Fruit fly (Drosophila melanogaster): ENCODE measurements around the gene CG42249.
A peak's percentile ranks its signal among the peaks of the same experiment; 100 is the strongest.

Gene CG42249

DNA sequence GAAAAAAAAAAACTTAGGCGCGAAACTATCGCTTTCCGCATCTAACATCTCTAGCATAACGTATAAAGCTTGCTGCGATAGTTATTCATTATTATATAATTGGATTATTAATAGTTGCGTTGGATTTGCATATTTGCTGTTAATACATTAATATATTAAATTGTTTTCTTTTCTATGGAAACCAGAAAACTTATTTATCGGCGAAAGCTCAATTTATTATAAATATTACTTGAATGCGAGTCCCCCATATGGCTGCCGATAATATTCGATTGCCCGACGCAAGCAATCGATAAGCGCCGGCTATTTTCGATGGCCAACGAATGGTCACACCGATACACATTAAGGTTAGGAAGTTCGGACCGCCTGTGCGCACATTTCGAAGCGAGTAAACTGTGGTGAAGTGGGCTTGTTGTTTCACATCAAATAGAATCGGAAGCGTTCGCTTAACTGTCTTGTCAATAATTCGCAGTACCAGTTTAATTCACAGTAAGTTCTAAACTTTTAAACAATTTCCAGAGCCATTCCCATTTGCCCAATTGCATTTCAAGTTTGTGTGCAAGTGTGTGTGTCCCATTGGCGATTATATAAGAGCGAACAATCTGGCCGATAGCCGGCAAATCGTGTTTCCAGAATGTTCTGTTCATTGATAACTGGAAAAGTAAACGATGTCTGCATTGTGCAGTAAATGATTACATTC is 12.2 kb downstream of the CG42249 start, which contains the start of gene Hsp60A (continued):
- TF ChIP-seq HmgZ (tag; optimal IDR thresholded peaks at IDR 0.05) (peak; percentile 10), schlank (tag; optimal IDR thresholded peaks at IDR 0.05) (no peak), CG10979 (tag; optimal IDR thresholded peaks at IDR 0.05) (peak; percentile 31), ato (GFP tag; IDR thresholded peaks at IDR 0.05; ENCODE audit: partially characterized antibody) (peak; percentile 55; the same call in 1 of the 2 replicates), bbx (GFP tag; IDR thresholded peaks at IDR 0.05; ENCODE audit: partially characterized antibody) (peak; percentile 72), unc-4 (GFP tag; IDR thresholded peaks at IDR 0.05; ENCODE audit: partially characterized antibody) (peak; percentile 84), Camta (GFP tag; optimal IDR thresholded peaks at IDR 0.05) (no peak), ham (GFP tag; IDR thresholded peaks at IDR 0.05) (no peak), Vsx1 (GFP tag; optimal IDR thresholded peaks at IDR 0.05) (no peak), BEAF-32 (GFP tag; optimal IDR thresholded peaks at IDR 0.05) (peak; percentile 86), cato (GFP tag; optimal IDR thresholded peaks at IDR 0.05; ENCODE audit: borderline replicate concordance) (no peak), Xbp1 (GFP tag; optimal IDR thresholded peaks at IDR 0.05) (peak; percentile 59), CG8924 (tag; optimal IDR thresholded peaks at IDR 0.05) (peak; percentile 33), Poxn (GFP tag; IDR thresholded peaks at IDR 0.05) (no peak), CG12104 (GFP tag; optimal IDR thresholded peaks at IDR 0.05) (peak; percentile 26), CG4424 (GFP tag; optimal IDR thresholded peaks at IDR 0.05) (peak; percentile 34), CG17186 (GFP tag; optimal IDR thresholded peaks at IDR 0.05) (peak; percentile 12), CG13775 (GFP tag; optimal IDR thresholded peaks at IDR 0.05) (peak; percentile 48), CG8089 (GFP tag; optimal IDR thresholded peaks at IDR 0.05) (no peak), CG17568 (GFP tag; optimal IDR thresholded peaks at IDR 0.05) (no peak), ERR (GFP tag; optimal IDR thresholded peaks at IDR 0.05) (no peak), Dp (GFP tag; optimal IDR thresholded peaks at IDR 0.05) (peak; percentile 85), Trl (optimal IDR thresholded peaks at IDR 0.05) (no peak), Trl (GFP tag; optimal IDR thresholded peaks at IDR 0.05) (no peak), ttk (GFP tag; IDR thresholded peaks at IDR 0.05) (no peak), Dad (GFP tag; optimal IDR thresholded peaks at IDR 0.05) (peak; percentile 16), ken (GFP tag; IDR thresholded peaks at IDR 0.05) (0 out of 3 replicates have a peak, but pooled peaks have one; percentile 42), CG15479 (GFP tag; optimal IDR thresholded peaks at IDR 0.05) (no peak), NK7.1 (GFP tag; optimal IDR thresholded peaks at IDR 0.05) (no peak), da (GFP tag; optimal IDR thresholded peaks at IDR 0.05) (no peak), lbe (GFP tag; optimal IDR thresholded peaks at IDR 0.05) (peak; percentile 21), CG11085 (GFP tag; IDR thresholded peaks at IDR 0.05) (no peak), gro (GFP tag; optimal IDR thresholded peaks at IDR 0.05) (no peak), gsb-n (tag; optimal IDR thresholded peaks at IDR 0.05) (no peak), E2f1 (GFP tag; IDR thresholded peaks at IDR 0.05) (0 out of 2 replicates have a peak, but pooled peaks have one; percentile 20), ATbp (GFP tag; optimal IDR thresholded peaks at IDR 0.05) (peak; percentile 9), lab (GFP tag; optimal IDR thresholded peaks at IDR 0.05) (peak; percentile 69), Pdp1 (GFP tag; optimal IDR thresholded peaks at IDR 0.05) (peak in 1 of 2 experiments; percentile 96), az2 (GFP tag; optimal IDR thresholded peaks at IDR 0.05) (peak; percentile 54), CG3163 (GFP tag; optimal IDR thresholded peaks at IDR 0.05) (no peak), slp2 (GFP tag; optimal IDR thresholded peaks at IDR 0.05) (no peak), CG1832 (GFP tag; optimal IDR thresholded peaks at IDR 0.05) (no peak), her (GFP tag; optimal IDR thresholded peaks at IDR 0.05) (no peak), CG7963 (GFP tag; IDR thresholded peaks at IDR 0.05; ENCODE audit: partially characterized antibody) (0 out of 3 replicates have a peak, but pooled peaks have one; percentile 54), maf-S (GFP tag; optimal IDR thresholded peaks at IDR 0.05) (no peak), Myb (GFP tag; optimal IDR thresholded peaks at IDR 0.05) (no peak), wek (GFP tag; optimal IDR thresholded peaks at IDR 0.05) (peak; percentile 97), sisA (GFP tag; IDR thresholded peaks at IDR 0.05) (peak; percentile 41), ap (GFP tag; IDR thresholded peaks at IDR 0.05) (no peak)

All from whole organism, embryonic.